Worm (Caenorhabditis elegans) whole organism, L1 larva: ENCODE data around the gene twk-12.
A peak's percentile ranks its signal among the peaks of the same experiment; 100 is the strongest.

Source experiments
- C16A3.4 ChIP-seq: fragments of 150-350 bp; optimal IDR thresholded peaks from 2 replicates; lab custom pipeline; 2014; ENCODE audit warnings: missing biosample characterization, missing genetic modification characterization
- C34B4.2 ChIP-seq: sonication (generic microtip); optimal IDR thresholded peaks from 2 replicates; lab custom pipeline; 2017; ENCODE audit warnings: mild to moderate bottlenecking, missing genetic modification characterization, missing compliant biosample characterization
- F16B12.6 ChIP-seq: fragments of 150-350 bp; optimal IDR thresholded peaks from 2 replicates; lab custom pipeline; 2014; ENCODE audit warnings: missing biosample characterization, missing genetic modification characterization
- Y116A8C.19 ChIP-seq: sonication (generic microtip); optimal IDR thresholded peaks from 2 replicates; lab custom pipeline; 2016; ENCODE audit warnings: missing compliant biosample characterization, missing genetic modification characterization, borderline replicate concordance
- aly-2 ChIP-seq: fragments of 150-350 bp; optimal IDR thresholded peaks from 2 replicates; lab custom pipeline; 2014; ENCODE audit warnings: missing biosample characterization, missing genetic modification characterization
- ama-1 ChIP-seq: fragments of 150-350 bp; optimal IDR thresholded peaks from 2 replicates; lab custom pipeline; 2014
- ceh-63 ChIP-seq: fragments of 200-800 bp; sonication (Bioruptor generic); optimal IDR thresholded peaks from 2 replicates; lab custom pipeline; 2018; ENCODE audit warnings: mild to moderate bottlenecking, missing genetic modification characterization, missing compliant biosample characterization
- ceh-8 ChIP-seq: fragments of 200-800 bp; sonication (Bioruptor generic); optimal IDR thresholded peaks from 2 replicates; lab custom pipeline; 2018; ENCODE audit warnings: mild to moderate bottlenecking, missing genetic modification characterization, moderate library complexity, missing compliant biosample characterization
- ceh-82 ChIP-seq, 3 experiments: fragments of 150-350 bp in 1 of 3; sonication (generic microtip) in 2 of 3; optimal IDR thresholded peaks; 2 replicates each; lab custom pipeline; 2014 to 2017; ENCODE audit warnings: missing biosample characterization in 3 of 3, missing genetic modification characterization in 3 of 3
- ces-1 ChIP-seq: fragments of 150-350 bp; optimal IDR thresholded peaks from 2 replicates; lab custom pipeline; 2014; ENCODE audit warnings: missing biosample characterization, missing genetic modification reagents, missing genetic modification characterization
- dpl-1 ChIP-seq, 3 experiments: fragments of 150-350 bp in 2 of 3; sonication (generic microtip) in 1 of 3; optimal IDR thresholded peaks; 2 replicates each; lab custom pipeline; 2014 to 2017; ENCODE audit warnings: missing biosample characterization in 3 of 3, missing genetic modification characterization in 3 of 3, missing genetic modification reagents in 3 of 3
- dsc-1 ChIP-seq: sonication (generic microtip); optimal IDR thresholded peaks from 2 replicates; lab custom pipeline; 2016; ENCODE audit warnings: mild to moderate bottlenecking, missing genetic modification characterization, missing compliant biosample characterization
- efl-1 ChIP-seq, 4 experiments: fragments of 150-350 bp; optimal IDR thresholded peaks in 3 of 4; peaks in 1 of 4; 1 replicate in 1 of 4; 2 replicates in 3 of 4; lab custom pipeline; 2014; ENCODE audit warnings: missing biosample characterization in 2 of 4, missing genetic modification characterization in 2 of 4, missing genetic modification reagents in 2 of 4
- efl-3 ChIP-seq: fragments of 200-800 bp; sonication (Bioruptor generic); optimal IDR thresholded peaks from 2 replicates; lab custom pipeline; 2018; ENCODE audit warnings: mild to moderate bottlenecking, missing genetic modification characterization, missing compliant biosample characterization
- egl-13 ChIP-seq: sonication (generic microtip); optimal IDR thresholded peaks from 2 replicates; lab custom pipeline; 2016; ENCODE audit warnings: missing genotype, missing genetic modification reagents, missing genetic modification characterization, missing compliant biosample characterization
- egl-27 ChIP-seq, 2 experiments: fragments of 150-350 bp in 1 of 2; sonication (generic microtip); optimal IDR thresholded peaks; 3 replicates each; lab custom pipeline; 2017 to 2018; ENCODE audit warnings: missing biosample characterization in 2 of 2, missing genetic modification characterization in 2 of 2, missing genetic modification reagents in 2 of 2
- elt-2 ChIP-seq: sonication (generic microtip); optimal IDR thresholded peaks from 2 replicates; lab custom pipeline; 2016; ENCODE audit warnings: missing genetic modification characterization, mild to moderate bottlenecking, inconsistent platforms, missing compliant biosample characterization, missing genetic modification reagents
- fkh-10 ChIP-seq: sonication (generic microtip); optimal IDR thresholded peaks from 2 replicates; lab custom pipeline; 2017; ENCODE audit warnings: missing biosample characterization, missing genetic modification reagents, missing genetic modification characterization
- fkh-4 ChIP-seq: sonication (generic microtip); optimal IDR thresholded peaks from 2 replicates; lab custom pipeline; 2016; ENCODE audit warnings: missing compliant biosample characterization, missing genetic modification characterization, borderline replicate concordance
- fkh-8 ChIP-seq: sonication (generic microtip); optimal IDR thresholded peaks from 2 replicates; lab custom pipeline; 2016; ENCODE audit warnings: mild to moderate bottlenecking, missing genetic modification characterization, missing compliant biosample characterization
- hpl-2 ChIP-seq: fragments of 150-350 bp; optimal IDR thresholded peaks from 2 replicates; lab custom pipeline; 2014; ENCODE audit warnings: missing biosample characterization, missing genetic modification reagents, missing genetic modification characterization
- irx-1 ChIP-seq: sonication (generic microtip); optimal IDR thresholded peaks from 2 replicates; lab custom pipeline; 2016; ENCODE audit warnings: missing genetic modification characterization, missing compliant biosample characterization
- jun-1 ChIP-seq: fragments of 150-350 bp; optimal IDR thresholded peaks from 2 replicates; lab custom pipeline; 2014; ENCODE audit warnings: missing biosample characterization, missing genetic modification reagents, missing genetic modification characterization
- lin-14 ChIP-seq: fragments of 200-800 bp; sonication (Bioruptor generic); optimal IDR thresholded peaks from 2 replicates; lab custom pipeline; 2018; ENCODE audit warnings: mild to moderate bottlenecking, missing genetic modification characterization, moderate library complexity, missing compliant biosample characterization
- lin-35 ChIP-seq, 2 experiments: fragments of 150-350 bp; optimal IDR thresholded peaks; 2 replicates each; lab custom pipeline; 2014; ENCODE audit warnings: missing biosample characterization in 2 of 2, missing genetic modification characterization in 2 of 2, missing genetic modification reagents in 2 of 2
- lin-39 ChIP-seq: fragments of 150-350 bp; optimal IDR thresholded peaks from 2 replicates; lab custom pipeline; 2014; ENCODE audit warnings: missing biosample characterization, missing genetic modification reagents, missing genetic modification characterization
- lsy-2 ChIP-seq, 2 experiments: fragments of 150-350 bp; optimal IDR thresholded peaks; 2 replicates each; lab custom pipeline; 2014; ENCODE audit warnings: missing biosample characterization in 2 of 2, missing genetic modification characterization in 2 of 2
- nhr-11 ChIP-seq: fragments of 150-350 bp; optimal IDR thresholded peaks from 2 replicates; lab custom pipeline; 2014; ENCODE audit warnings: missing biosample characterization, missing genetic modification characterization
- nhr-19 ChIP-seq: fragments of 200-800 bp; sonication (Bioruptor generic); conservative IDR thresholded peaks from 2 replicates; pipeline ENCODE4 v1.3.6; 2022; ENCODE audit warnings: missing genetic modification characterization, missing compliant biosample characterization
- nhr-237 ChIP-seq: fragments of 150-350 bp; optimal IDR thresholded peaks from 2 replicates; lab custom pipeline; 2014; ENCODE audit warnings: missing biosample characterization, missing genetic modification characterization
- nhr-47 ChIP-seq: sonication (generic microtip); optimal IDR thresholded peaks from 2 replicates; lab custom pipeline; 2016; ENCODE audit warnings: mild to moderate bottlenecking, missing genetic modification characterization, moderate library complexity, missing compliant biosample characterization
- nhr-71 ChIP-seq: sonication (generic microtip); optimal IDR thresholded peaks from 2 replicates; lab custom pipeline; 2016; ENCODE audit warnings: mild to moderate bottlenecking, missing genetic modification characterization, moderate library complexity, missing compliant biosample characterization
- nhr-84 ChIP-seq: sonication (generic microtip); optimal IDR thresholded peaks from 2 replicates; lab custom pipeline; 2017; ENCODE audit warnings: missing biosample characterization, missing genetic modification characterization
- nhr-85 ChIP-seq: sonication (generic microtip); peaks from one replicate; lab custom pipeline; 2016; ENCODE audit warnings: missing genetic modification characterization, inconsistent platforms, missing compliant biosample characterization
- nhr-90 ChIP-seq: sonication (generic microtip); optimal IDR thresholded peaks from 2 replicates; lab custom pipeline; 2016; ENCODE audit warnings: mild to moderate bottlenecking, missing genetic modification characterization, missing compliant biosample characterization; ENCODE audit not compliant: poor library complexity
- rnt-1 ChIP-seq: sonication (generic microtip); optimal IDR thresholded peaks from 2 replicates; lab custom pipeline; 2016; ENCODE audit warnings: mild to moderate bottlenecking, missing genetic modification characterization, moderate library complexity, missing compliant biosample characterization
- skn-1 ChIP-seq: fragments of 150-350 bp; optimal IDR thresholded peaks from 2 replicates; lab custom pipeline; 2014; ENCODE audit warnings: missing biosample characterization, missing genetic modification characterization
- sox-4 ChIP-seq: sonication (generic microtip); optimal IDR thresholded peaks from 2 replicates; lab custom pipeline; 2016; ENCODE audit warnings: missing genetic modification characterization, missing compliant biosample characterization
- sup-37 ChIP-seq: fragments of 200-800 bp; sonication (Bioruptor generic); optimal IDR thresholded peaks from 2 replicates; lab custom pipeline; 2018; ENCODE audit warnings: mild to moderate bottlenecking, missing genetic modification characterization, missing compliant biosample characterization
- swsn-7 ChIP-seq: sonication (generic microtip); optimal IDR thresholded peaks from 2 replicates; lab custom pipeline; 2016; ENCODE audit warnings: missing genetic modification characterization, missing compliant biosample characterization
- unc-130 ChIP-seq: fragments of 150-350 bp; optimal IDR thresholded peaks from 2 replicates; lab custom pipeline; 2017; ENCODE audit warnings: missing biosample characterization, missing genetic modification characterization, inconsistent platforms
- unc-30 ChIP-seq: sonication (generic microtip); optimal IDR thresholded peaks from 2 replicates; lab custom pipeline; 2017; ENCODE audit warnings: missing biosample characterization, missing genetic modification characterization
- unc-62 ChIP-seq: fragments of 150-350 bp; optimal IDR thresholded peaks from 2 replicates; lab custom pipeline; 2014; ENCODE audit warnings: missing biosample characterization, missing genetic modification reagents, missing genetic modification characterization
- unc-98 ChIP-seq: fragments of 200-800 bp; sonication (Bioruptor generic); IDR thresholded peaks from 2 replicates; pipeline ENCODE4 v1.3.6; 2022; ENCODE audit warnings: missing genetic modification characterization, missing compliant biosample characterization
- vab-15 ChIP-seq: sonication (generic microtip); optimal IDR thresholded peaks from 2 replicates; lab custom pipeline; 2017; ENCODE audit warnings: missing genotype, mild to moderate bottlenecking, missing genetic modification characterization, missing compliant biosample characterization
- zag-1 ChIP-seq: fragments of 150-350 bp; optimal IDR thresholded peaks from 2 replicates; lab custom pipeline; 2014; ENCODE audit warnings: missing biosample characterization, missing genetic modification characterization
- ztf-4 ChIP-seq: fragments of 150-350 bp; optimal IDR thresholded peaks from 2 replicates; lab custom pipeline; 2014; ENCODE audit warnings: missing biosample characterization, missing genetic modification characterization

The twk-12 gene

DNA sequence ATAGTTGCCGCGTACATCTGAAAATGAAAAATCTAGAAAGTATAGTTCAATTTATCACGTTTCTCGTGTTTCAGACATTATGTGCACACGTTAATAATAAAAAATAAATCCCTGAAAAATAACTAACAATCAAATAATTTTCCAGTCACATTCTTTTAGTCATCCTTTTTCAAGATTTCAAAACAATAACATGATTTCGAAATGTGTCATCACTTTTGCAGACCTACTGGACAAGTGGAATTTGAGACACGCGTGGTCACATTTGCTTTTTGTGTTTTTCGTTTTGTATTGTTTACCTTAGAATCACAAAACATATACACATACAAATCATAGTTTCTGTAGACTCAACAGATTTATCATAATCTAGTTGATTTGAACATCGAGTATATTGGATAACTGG lies 42.0 kb downstream of the twk-12 start (continued):
- TF ChIP-seq swsn-7 (tag; lab: Kevin White, UChicago), result no peak
- TF ChIP-seq ceh-8 (GFP tag; lab: Kevin White, UChicago), result no peak
- no peak for TF ChIP-seq ama-1 (lab: Kevin White, UChicago)
- TF ChIP-seq sup-37 (GFP tag; lab: Kevin White, UChicago), result no peak
- TF ChIP-seq lin-39 (tag; lab: Kevin White, UChicago), result no peak
- TF ChIP-seq vab-15, result no peak
- no peak for TF ChIP-seq egl-27 (tag; optimal IDR thresholded peaks at IDR 0.05; lab: Kevin White, UChicago)
- TF ChIP-seq dsc-1 (tag; lab: Kevin White, UChicago), result no peak
- TF ChIP-seq skn-1 (tag; lab: Kevin White, UChicago), result peak; percentile 99
- no peak for TF ChIP-seq ces-1 (GFP tag; lab: Kevin White, UChicago)
- TF ChIP-seq rnt-1, result no peak
- no peak for TF ChIP-seq hpl-2
- TF ChIP-seq nhr-47 (tag; lab: Kevin White, UChicago), result no peak
- no peak for TF ChIP-seq jun-1
- TF ChIP-seq efl-3 (GFP tag; lab: Kevin White, UChicago), result no peak
- no peak for TF ChIP-seq ceh-63 (GFP tag; lab: Kevin White, UChicago)
- no peak for TF ChIP-seq lin-35 (GFP tag; optimal IDR thresholded peaks at IDR 0.05; lab: Kevin White, UChicago)

DNA sequence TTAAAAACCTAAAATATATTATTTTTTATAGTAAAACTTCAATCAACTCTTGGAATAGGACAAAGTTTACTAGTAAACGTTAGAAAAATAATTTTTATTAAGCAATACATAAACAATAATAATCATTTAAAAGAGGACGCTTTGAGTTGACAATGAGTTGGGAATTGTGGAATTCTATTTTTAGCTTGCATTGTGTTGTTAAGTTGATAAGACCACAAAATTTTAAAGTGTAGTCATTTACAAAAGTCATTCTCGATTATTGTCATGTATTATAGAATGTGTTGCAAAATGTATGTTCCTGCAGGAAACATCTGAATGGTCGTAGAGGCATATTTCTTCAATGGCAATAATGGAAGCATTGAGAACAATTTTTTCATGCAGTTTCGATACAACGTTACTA lies 43.6 kb downstream of the twk-12 start:
- TF ChIP-seq nhr-47 (tag; lab: Kevin White, UChicago) (no peak), F16B12.6 (tag; lab: Kevin White, UChicago) (no peak), nhr-85 (no peak), efl-1 (optimal IDR thresholded peaks at IDR 0.05; lab: Kevin White, UChicago) (no peak), efl-1 (GFP tag; optimal IDR thresholded peaks at IDR 0.05 in 1 of 2; lab: Kevin White, UChicago) (peak in 1 of 2 experiments; percentile 50), unc-98 (GFP tag; lab: Robert Waterston, UW) (no peak), dpl-1 (GFP tag; optimal IDR thresholded peaks at IDR 0.05; lab: Kevin White, UChicago) (no peak), elt-2 (tag; lab: Kevin White, UChicago) (peak; percentile 16), ceh-82 (tag; optimal IDR thresholded peaks at IDR 0.05; lab: Kevin White, UChicago) (no peak)

ce11 chrV:10711829-10712607 lies 44.6 kb downstream of the twk-12 start:
- TF ChIP-seq hpl-2 (no peak), rnt-1 (no peak), ztf-4 (no peak), lsy-2 (tag; optimal IDR thresholded peaks at IDR 0.05; lab: Kevin White, UChicago) (peak in 1 of 2 experiments; percentile 40), Y116A8C.19 (no peak), nhr-237 (tag; lab: Kevin White, UChicago) (no peak), C34B4.2 (no peak), nhr-90 (tag; lab: Kevin White, UChicago) (no peak), nhr-11 (tag; lab: Kevin White, UChicago) (no peak), irx-1 (tag; lab: Kevin White, UChicago) (no peak), sup-37 (GFP tag; lab: Kevin White, UChicago) (no peak), C16A3.4 (tag; lab: Kevin White, UChicago) (no peak), efl-3 (GFP tag; lab: Kevin White, UChicago) (no peak), dpl-1 (GFP tag; optimal IDR thresholded peaks at IDR 0.05; lab: Kevin White, UChicago) (no peak), nhr-71 (tag; lab: Kevin White, UChicago) (peak; percentile 4), fkh-4 (tag; lab: Kevin White, UChicago) (no peak), fkh-10 (GFP tag; lab: Kevin White, UChicago) (no peak), sox-4 (peak; percentile 40), unc-62 (GFP tag; lab: Kevin White, UChicago) (no peak), aly-2 (tag; lab: Kevin White, UChicago) (peak; percentile 74), egl-13 (tag; lab: Kevin White, UChicago) (no peak), ama-1 (lab: Kevin White, UChicago) (peak; percentile 52), ceh-8 (GFP tag; lab: Kevin White, UChicago) (no peak), unc-30 (tag; lab: Kevin White, UChicago) (no peak), nhr-19 (GFP tag; lab: Robert Waterston, UW) (no peak), fkh-8 (tag; lab: Kevin White, UChicago) (no peak), zag-1 (no peak), F16B12.6 (tag; lab: Kevin White, UChicago) (no peak), nhr-84 (tag; lab: Kevin White, UChicago) (no peak), lin-14 (peak; percentile 39), unc-130 (tag; lab: Kevin White, UChicago) (peak; percentile 7), nhr-47 (tag; lab: Kevin White, UChicago) (no peak)
